Fruit fly (Drosophila melanogaster): ENCODE data around the gene Sfp26Ac.

Sfp26Ac gene

dm6 chr2L:5879363-5879934, 5.1 kb downstream of the Sfp26Ac start, which contains the start of gene rau (continued):
- TF ChIP-seq CG10267 (tag; optimal IDR thresholded peaks at IDR 0.05) (peak; percentile 77), D19A (tag; optimal IDR thresholded peaks at IDR 0.05) (peak; percentile 73), tx (GFP tag; optimal IDR thresholded peaks at IDR 0.05) (no peak), Poxn (GFP tag; IDR thresholded peaks at IDR 0.05) (no peak), dm (GFP tag; optimal IDR thresholded peaks at IDR 0.05) (peak; percentile 3), CG17802 (tag; optimal IDR thresholded peaks at IDR 0.05) (peak; percentile 22), inv (GFP tag; IDR thresholded peaks at IDR 0.05; ENCODE audit: partially characterized antibody) (no peak), Lim3 (GFP tag; IDR thresholded peaks at IDR 0.05) (no peak), ranshi (GFP tag; IDR thresholded peaks at IDR 0.05) (0 out of 2 replicates have a peak, but pooled peaks have one; percentile 6), exex (tag; optimal IDR thresholded peaks at IDR 0.05) (peak; percentile 33), pita (GFP tag; optimal IDR thresholded peaks at IDR 0.05) (no peak), Chrac-16 (GFP tag; optimal IDR thresholded peaks at IDR 0.05) (peak; percentile 79), ttk (GFP tag; IDR thresholded peaks at IDR 0.05) (no peak), vfl (GFP tag; optimal IDR thresholded peaks at IDR 0.05) (peak; percentile 23), sqz (GFP tag; optimal IDR thresholded peaks at IDR 0.05) (peak; percentile 70), BEAF-32 (GFP tag; optimal IDR thresholded peaks at IDR 0.05) (no peak), CG15601 (tag; optimal IDR thresholded peaks at IDR 0.05) (peak; percentile 69), gro (GFP tag; optimal IDR thresholded peaks at IDR 0.05) (peak; percentile 14), NfI (GFP tag; optimal IDR thresholded peaks at IDR 0.05) (peak; percentile 70), CG13287 (GFP tag; IDR thresholded peaks at IDR 0.05; ENCODE audit: partially characterized antibody) (no peak), Med (GFP tag) (peak; percentile 87), CG2202 (tag; optimal IDR thresholded peaks at IDR 0.05) (peak; percentile 62), CG8290 (GFP tag; optimal IDR thresholded peaks at IDR 0.05) (peak; percentile 63), CG8290 (tag; optimal IDR thresholded peaks at IDR 0.05) (peak in 1 of 2 experiments; percentile 50), Ada2b (GFP tag; IDR thresholded peaks at IDR 0.05) (peak; percentile 68), peb (GFP tag; IDR thresholded peaks at IDR 0.05) (0 out of 2 replicates have a peak, but pooled peaks have one; percentile 32), trh (GFP tag; optimal IDR thresholded peaks at IDR 0.05) (peak; percentile 7), CG4328 (GFP tag; optimal IDR thresholded peaks at IDR 0.05) (peak; percentile 70), CG14965 (GFP tag; optimal IDR thresholded peaks at IDR 0.05; ENCODE audit: borderline replicate concordance) (no peak), CG5180 (GFP tag; optimal IDR thresholded peaks at IDR 0.05) (peak; percentile 67), CG17612 (GFP tag; IDR thresholded peaks at IDR 0.05) (0 out of 2 replicates have a peak, but pooled peaks have one; percentile 32), Dbx (GFP tag; IDR thresholded peaks at IDR 0.05) (peak; percentile 72), CG4404 (GFP tag; IDR thresholded peaks at IDR 0.05) (peak; percentile 55), dimm (GFP tag; IDR thresholded peaks at IDR 0.05) (no peak), pros (GFP tag; optimal IDR thresholded peaks at IDR 0.05) (peak; percentile 63), CG3163 (GFP tag; optimal IDR thresholded peaks at IDR 0.05) (no peak), CG8089 (GFP tag; optimal IDR thresholded peaks at IDR 0.05) (peak; percentile 37), abd-A (tag; optimal IDR thresholded peaks at IDR 0.05) (peak; percentile 92), CG1233 (GFP tag; optimal IDR thresholded peaks at IDR 0.05) (peak; percentile 61), Ravus (GFP tag; IDR thresholded peaks at IDR 0.05) (no peak), E2f1 (GFP tag; IDR thresholded peaks at IDR 0.05) (peak; percentile 73), H2.0 (GFP tag; IDR thresholded peaks at IDR 0.05) (peak; percentile 36; the same call in 1 of the 2 replicates), tup (GFP tag; optimal IDR thresholded peaks at IDR 0.05) (peak; percentile 23), Camta (GFP tag; optimal IDR thresholded peaks at IDR 0.05) (peak; percentile 40), NC2α (GFP tag; optimal IDR thresholded peaks at IDR 0.05) (no peak), hbn (GFP tag; IDR thresholded peaks at IDR 0.05; ENCODE audit: partially characterized antibody) (no peak), kay (GFP tag; optimal IDR thresholded peaks at IDR 0.05) (peak; percentile 33), CG32532 (GFP tag; IDR thresholded peaks at IDR 0.05) (peak; percentile 76), MBD-R2 (GFP tag; IDR thresholded peaks at IDR 0.05) (no peak), dmrt99B (tag; optimal IDR thresholded peaks at IDR 0.05) (peak; percentile 83), ham (GFP tag; IDR thresholded peaks at IDR 0.05) (no peak)
